Fruit fly (Drosophila melanogaster) whole organism, embryonic: ENCODE data around the gene CG8563.

Experiments used
- C15 ChIP-seq: fragments of 200-800 bp; sonication (Bioruptor generic); IDR thresholded peaks from 3 replicates; pipeline ENCODE4 v1.3.6; 2022; ENCODE audit warnings: missing biosample characterization, missing genetic modification characterization
- CG10267 ChIP-seq: fragments of 200-800 bp; sonication (Bioruptor generic); optimal IDR thresholded peaks from 2 replicates; lab custom pipeline; 2018; ENCODE audit warnings: missing biosample characterization, mild to moderate bottlenecking, missing genetic modification characterization, moderate library complexity
- CG10565 ChIP-seq: fragments of 200-800 bp; sonication (Bioruptor generic); optimal IDR thresholded peaks from 3 replicates; lab custom pipeline; 2016; ENCODE audit warnings: missing biosample characterization, mild to moderate bottlenecking, missing genetic modification characterization
- CG12299 ChIP-seq: fragments of 200-800 bp; sonication (Bioruptor generic); optimal IDR thresholded peaks from 2 replicates; lab custom pipeline; 2018; ENCODE audit warnings: missing biosample characterization, mild to moderate bottlenecking, missing genetic modification characterization
- CG14710 ChIP-seq: fragments of 200-800 bp; sonication (Bioruptor generic); optimal IDR thresholded peaks from 3 replicates; lab custom pipeline; 2019; ENCODE audit warnings: missing biosample characterization, mild to moderate bottlenecking, missing genetic modification characterization, moderate library complexity
- CG17361 ChIP-seq: fragments of 200-800 bp; sonication (Bioruptor generic); IDR thresholded peaks from 3 replicates; pipeline ENCODE4 v1.3.6; 2022; ENCODE audit warnings: missing biosample characterization, missing genetic modification characterization
- CG17912 ChIP-seq: fragments of 200-800 bp; sonication (Bioruptor generic); optimal IDR thresholded peaks from 2 replicates; lab custom pipeline; 2018; ENCODE audit warnings: missing biosample characterization, mild to moderate bottlenecking, missing genetic modification characterization
- CG32532 ChIP-seq: fragments of 200-800 bp; sonication (Bioruptor generic); IDR thresholded peaks from 2 replicates; pipeline ENCODE4 v1.3.6; 2022; ENCODE audit warnings: missing biosample characterization, missing genetic modification characterization
- CG3281 ChIP-seq: fragments of 200-800 bp; sonication (Bioruptor generic); optimal IDR thresholded peaks from 3 replicates; lab custom pipeline; 2017; ENCODE audit warnings: missing biosample characterization, mild to moderate bottlenecking, missing genetic modification characterization
- CG33557 ChIP-seq: fragments of 200-800 bp; sonication (Bioruptor generic); optimal IDR thresholded peaks from 2 replicates; lab custom pipeline; 2019; ENCODE audit warnings: missing biosample characterization, mild to moderate bottlenecking, missing genetic modification characterization, moderate library complexity
- CG34224 ChIP-seq: fragments of 200-800 bp; sonication (Bioruptor generic); IDR thresholded peaks from 3 replicates; pipeline ENCODE4 v1.3.6; 2022; ENCODE audit warnings: missing biosample characterization, missing genetic modification characterization; ENCODE audit not compliant: partially characterized antibody
- CG43689 ChIP-seq: fragments of 200-800 bp; sonication (Bioruptor generic); IDR thresholded peaks from 2 replicates; pipeline ENCODE4 v1.3.6; 2022; ENCODE audit warnings: missing biosample characterization, missing genetic modification characterization
- CG4617 ChIP-seq: fragments of 200-800 bp; sonication (Bioruptor generic); optimal IDR thresholded peaks from 3 replicates; lab custom pipeline; 2016; ENCODE audit warnings: missing biosample characterization, missing genetic modification characterization, borderline replicate concordance
- CG6683 ChIP-seq: fragments of 200-800 bp; sonication (Bioruptor generic); optimal IDR thresholded peaks from 2 replicates; lab custom pipeline; 2017; ENCODE audit warnings: missing biosample characterization, mild to moderate bottlenecking, missing genetic modification characterization, missing genetic modification reagents
- CG7987 ChIP-seq: fragments of 200-800 bp; sonication (Bioruptor generic); optimal IDR thresholded peaks from 2 replicates; lab custom pipeline; 2018; ENCODE audit warnings: missing biosample characterization, mild to moderate bottlenecking, missing genetic modification characterization, moderate library complexity
- D ChIP-seq, 2 experiments: fragments of 200-800 bp in 1 of 2; fragments of >200 bp in 1 of 2; sonication (Bioruptor generic) in 1 of 2; optimal IDR thresholded peaks; 2 replicates in 1 of 2; 3 replicates in 1 of 2; lab custom pipeline; 2017; ENCODE audit warnings: mild to moderate bottlenecking in 1 of 2, missing biosample characterization in 1 of 2, missing genetic modification characterization in 1 of 2, missing genetic modification reagents in 1 of 2
- Deaf1 ChIP-seq: fragments of 200-800 bp; optimal IDR thresholded peaks from 3 replicates; lab custom pipeline; 2019; ENCODE audit warnings: missing biosample characterization, mild to moderate bottlenecking, missing genetic modification characterization, moderate library complexity
- Fer1 ChIP-seq: fragments of 200-800 bp; sonication (Bioruptor generic); optimal IDR thresholded peaks from 2 replicates; lab custom pipeline; 2017; ENCODE audit warnings: missing biosample characterization, mild to moderate bottlenecking, missing genetic modification characterization
- HLH4C ChIP-seq: fragments of 200-800 bp; sonication (Bioruptor generic); IDR thresholded peaks from 3 replicates; pipeline ENCODE4 v1.3.6; 2022; ENCODE audit warnings: missing biosample characterization, missing genetic modification characterization; ENCODE audit not compliant: partially characterized antibody
- HLH54F ChIP-seq: fragments of 200-800 bp; sonication (Bioruptor generic); optimal IDR thresholded peaks from 3 replicates; lab custom pipeline; 2016; ENCODE audit warnings: missing biosample characterization, missing genetic modification characterization
- Hmr ChIP-seq: fragments of 200-800 bp; sonication (Bioruptor generic); optimal IDR thresholded peaks from 3 replicates; lab custom pipeline; 2017; ENCODE audit warnings: mild to moderate bottlenecking, missing biosample characterization, missing genetic modification reagents, missing genetic modification characterization
- NFAT ChIP-seq: fragments of 200-800 bp; sonication (Bioruptor generic); IDR thresholded peaks from 2 replicates; pipeline ENCODE4 v1.3.6; 2022; ENCODE audit warnings: missing biosample characterization, missing genetic modification characterization
- NfI ChIP-seq: fragments of 200-800 bp; sonication (Bioruptor generic); optimal IDR thresholded peaks from 3 replicates; lab custom pipeline; 2018; ENCODE audit warnings: missing biosample characterization, mild to moderate bottlenecking, missing genetic modification characterization, moderate library complexity
- PHDP ChIP-seq: fragments of 200-800 bp; sonication (Bioruptor generic); optimal IDR thresholded peaks from 3 replicates; lab custom pipeline; 2018; ENCODE audit warnings: missing biosample characterization, mild to moderate bottlenecking, missing genetic modification characterization, moderate library complexity
- Pdp1 ChIP-seq, 2 experiments: fragments of 200-800 bp; sonication (Bioruptor generic); optimal IDR thresholded peaks; 3 replicates each; lab custom pipeline; 2016; ENCODE audit warnings: missing biosample characterization in 2 of 2, missing genetic modification characterization in 2 of 2, mild to moderate bottlenecking in 1 of 2, moderate library complexity in 1 of 2
- Sin3A ChIP-seq: fragments of >200 bp; optimal IDR thresholded peaks from 2 replicates; lab custom pipeline; 2018
- ara ChIP-seq: fragments of 200-800 bp; sonication (Bioruptor generic); IDR thresholded peaks from 2 replicates; pipeline ENCODE4 v1.3.6; 2022; ENCODE audit warnings: missing biosample characterization, missing genetic modification characterization
- ash1 ChIP-seq: fragments of 200-800 bp; sonication (Bioruptor generic); optimal IDR thresholded peaks from 2 replicates; lab custom pipeline; 2018; ENCODE audit warnings: missing biosample characterization, mild to moderate bottlenecking, missing genetic modification characterization
- chif ChIP-seq, 2 experiments: fragments of 200-800 bp; sonication (Bioruptor generic); optimal IDR thresholded peaks; 3 replicates each; lab custom pipeline; 2016; ENCODE audit warnings: missing biosample characterization in 2 of 2, missing genetic modification characterization in 2 of 2
- crp ChIP-seq, 2 experiments: fragments of 200-800 bp; sonication (Bioruptor generic); optimal IDR thresholded peaks; 2 replicates in 1 of 2; 3 replicates in 1 of 2; lab custom pipeline; 2017; ENCODE audit warnings: missing biosample characterization in 2 of 2, missing genetic modification characterization in 2 of 2, mild to moderate bottlenecking in 1 of 2, moderate library complexity in 1 of 2
- cwo ChIP-seq: fragments of 200-800 bp; sonication (Bioruptor generic); optimal IDR thresholded peaks from 3 replicates; lab custom pipeline; 2017; ENCODE audit warnings: missing biosample characterization, missing genetic modification characterization, mild to moderate bottlenecking, moderate library complexity, missing genetic modification reagents
- gcm2 ChIP-seq: fragments of 200-800 bp; sonication (Bioruptor generic); optimal IDR thresholded peaks from 2 replicates; lab custom pipeline; 2016; ENCODE audit warnings: missing biosample characterization, missing genetic modification characterization
- hb ChIP-seq: fragments of 200-800 bp; sonication (Bioruptor generic); IDR thresholded peaks from 3 replicates; pipeline ENCODE4 v1.3.6; 2022; ENCODE audit warnings: missing biosample characterization, missing genetic modification characterization; ENCODE audit not compliant: partially characterized antibody
- jing ChIP-seq: fragments of 200-800 bp; sonication (Bioruptor generic); optimal IDR thresholded peaks from 2 replicates; lab custom pipeline; 2018; ENCODE audit warnings: missing biosample characterization, mild to moderate bottlenecking, missing genetic modification characterization
- knrl ChIP-seq: fragments of 200-800 bp; sonication (Bioruptor generic); IDR thresholded peaks from 3 replicates; pipeline ENCODE4 v1.3.6; 2022; ENCODE audit warnings: missing biosample characterization, missing genetic modification characterization; ENCODE audit not compliant: partially characterized antibody
- lov ChIP-seq, 2 experiments: fragments of 200-800 bp in 1 of 2; fragments of >200 bp in 1 of 2; sonication (Bioruptor generic) in 1 of 2; IDR thresholded peaks in 1 of 2; optimal IDR thresholded peaks in 1 of 2; 2 replicates in 1 of 2; 3 replicates in 1 of 2; pipeline versions ENCODE4 v1.3.6 to Lab custom; 2017 to 2022; ENCODE audit warnings: missing biosample characterization in 1 of 2, missing genetic modification characterization in 1 of 2
- nau ChIP-seq: fragments of 200-800 bp; sonication (Bioruptor generic); optimal IDR thresholded peaks from 3 replicates; lab custom pipeline; 2017; ENCODE audit warnings: missing biosample characterization, mild to moderate bottlenecking, missing genetic modification characterization, missing genetic modification reagents
- nmo ChIP-seq: fragments of 200-800 bp; sonication (Bioruptor generic); optimal IDR thresholded peaks from 2 replicates; lab custom pipeline; 2018; ENCODE audit warnings: missing biosample characterization, mild to moderate bottlenecking, missing genetic modification characterization, moderate library complexity
- pan ChIP-seq, 4 experiments: fragments of >200 bp in 3 of 4; fragments of 200-800 bp in 1 of 4; sonication (Bioruptor generic) in 1 of 4; optimal IDR thresholded peaks in 3 of 4; IDR thresholded peaks in 1 of 4; 2 replicates each; pipeline versions ENCODE4 v1.3.6 to Lab custom; 2017 to 2022; ENCODE audit warnings: missing biosample characterization in 2 of 4, missing genetic modification characterization in 2 of 4, mixed read lengths in 1 of 4
- peb ChIP-seq: fragments of 200-800 bp; sonication (Bioruptor generic); IDR thresholded peaks from 2 replicates; pipeline ENCODE4 v1.3.6; 2022; ENCODE audit warnings: missing biosample characterization, missing genetic modification characterization
- phol ChIP-seq: fragments of 200-800 bp; sonication (Bioruptor generic); optimal IDR thresholded peaks from 3 replicates; lab custom pipeline; 2018; ENCODE audit warnings: missing biosample characterization, mild to moderate bottlenecking, missing genetic modification characterization, moderate library complexity
- prd ChIP-seq, 3 experiments: fragments of >200 bp in 2 of 3; fragments of 200-800 bp in 1 of 3; sonication (Bioruptor generic) in 1 of 3; optimal IDR thresholded peaks in 2 of 3; IDR thresholded peaks in 1 of 3; 2 replicates in 2 of 3; 3 replicates in 1 of 3; pipeline versions ENCODE4 v1.3.6 to Lab custom; 2017 to 2022; ENCODE audit warnings: missing biosample characterization in 1 of 3, missing genetic modification characterization in 1 of 3
- sna ChIP-seq: fragments of 200-800 bp; sonication (Bioruptor generic); IDR thresholded peaks from 2 replicates; pipeline ENCODE4 v1.3.6; 2022; ENCODE audit warnings: missing biosample characterization, missing genetic modification characterization; ENCODE audit not compliant: partially characterized antibody
- sqz ChIP-seq: fragments of 200-800 bp; sonication (Bioruptor generic); optimal IDR thresholded peaks from 3 replicates; lab custom pipeline; 2018; ENCODE audit warnings: missing biosample characterization, mild to moderate bottlenecking, missing genetic modification characterization
- stwl ChIP-seq: fragments of 200-800 bp; sonication (Bioruptor generic); optimal IDR thresholded peaks from 3 replicates; lab custom pipeline; 2018; ENCODE audit warnings: missing biosample characterization, mild to moderate bottlenecking, missing genetic modification characterization, moderate library complexity
- tgo ChIP-seq: fragments of 200-800 bp; sonication (Bioruptor generic); IDR thresholded peaks from 3 replicates; pipeline ENCODE4 v1.3.6; 2022; ENCODE audit warnings: missing biosample characterization, missing genetic modification characterization

CG8563 gene

dm6 chr3L:7370231-7370882 is 20.2 kb upstream of the CG8563 start (continued):
- peak; percentile 36 to 83 for TF ChIP-seq crp (GFP tag; optimal IDR thresholded peaks at IDR 0.05; lab: Kevin White, UChicago)
- 0 out of 3 replicates have a peak, but pooled peaks have one; percentile 21 for TF ChIP-seq knrl
- TF ChIP-seq jing (GFP tag; lab: Kevin White, UChicago) = no peak
- TF ChIP-seq ash1 (GFP tag; lab: Kevin White, UChicago) = no peak
- TF ChIP-seq hb = peak; percentile 20; the same call in 1 of the 3 replicates
- TF ChIP-seq CG17361 (GFP tag; lab: Robert Waterston, UW) = no peak
- TF ChIP-seq C15 = no peak
- peak; percentile 58 for TF ChIP-seq phol (tag; lab: Kevin White, UChicago)
- TF ChIP-seq CG12299 = no peak
- TF ChIP-seq peb (GFP tag; lab: Robert Waterston, UW) = no peak
- no peak for TF ChIP-seq nau (GFP tag; lab: Kevin White, UChicago)
- no peak for TF ChIP-seq Pdp1 (GFP tag; optimal IDR thresholded peaks at IDR 0.05; lab: Kevin White, UChicago)
- TF ChIP-seq D (optimal IDR thresholded peaks at IDR 0.05; lab: Kevin White, UChicago) = no peak
- no peak for TF ChIP-seq D (GFP tag; optimal IDR thresholded peaks at IDR 0.05; lab: Kevin White, UChicago)
- TF ChIP-seq prd (optimal IDR thresholded peaks at IDR 0.05; lab: Kevin White, UChicago) = no peak
- TF ChIP-seq prd (GFP tag; IDR thresholded peaks at IDR 0.05; lab: Robert Waterston, UW) = no peak
- peak; percentile 29 for TF ChIP-seq Deaf1
- peak; percentile 31 for TF ChIP-seq sqz (GFP tag; lab: Kevin White, UChicago)
- peak; percentile 9 for TF ChIP-seq Sin3A
- no peak for TF ChIP-seq CG3281 (GFP tag; lab: Kevin White, UChicago)
- TF ChIP-seq NFAT = no peak
- no peak for TF ChIP-seq chif (GFP tag; optimal IDR thresholded peaks at IDR 0.05; lab: Kevin White, UChicago)
- no peak for TF ChIP-seq CG10267 (tag; lab: Kevin White, UChicago)
- TF ChIP-seq pan (optimal IDR thresholded peaks at IDR 0.05; lab: Kevin White, UChicago) = no peak
- TF ChIP-seq pan (GFP tag; optimal IDR thresholded peaks at IDR 0.05 in 1 of 2, IDR thresholded peaks at IDR 0.05 in 1 of 2) = no peak
- no peak for TF ChIP-seq tgo (GFP tag; lab: Robert Waterston, UW)
- no peak for TF ChIP-seq CG34224 (GFP tag; lab: Robert Waterston, UW)
- TF ChIP-seq Fer1 (GFP tag; lab: Kevin White, UChicago) = no peak
- no peak for TF ChIP-seq HLH4C (GFP tag; lab: Robert Waterston, UW)
- TF ChIP-seq lov (optimal IDR thresholded peaks at IDR 0.05; lab: Kevin White, UChicago) = no peak
- TF ChIP-seq lov (GFP tag; IDR thresholded peaks at IDR 0.05; lab: Robert Waterston, UW) = no peak
- peak; percentile 22 for TF ChIP-seq CG7987 (GFP tag; lab: Kevin White, UChicago)
- no peak for TF ChIP-seq sna
- no peak for TF ChIP-seq CG10565 (GFP tag; lab: Kevin White, UChicago)
- TF ChIP-seq Hmr (GFP tag; lab: Kevin White, UChicago) = no peak
- TF ChIP-seq NfI = no peak
- peak; percentile 80 for TF ChIP-seq CG4617
- TF ChIP-seq PHDP (tag; lab: Kevin White, UChicago) = no peak
- TF ChIP-seq CG43689 (GFP tag; lab: Robert Waterston, UW) = no peak
- TF ChIP-seq cwo (GFP tag; lab: Kevin White, UChicago) = peak; percentile 19
- TF ChIP-seq HLH54F (GFP tag; lab: Kevin White, UChicago) = no peak
- TF ChIP-seq CG32532 = no peak
- TF ChIP-seq CG14710 (tag; lab: Kevin White, UChicago) = no peak
- no peak for TF ChIP-seq CG6683 (GFP tag; lab: Kevin White, UChicago)
- no peak for TF ChIP-seq CG17912 (GFP tag; lab: Kevin White, UChicago)
- peak; percentile 45 for TF ChIP-seq nmo
- TF ChIP-seq CG33557 (GFP tag; lab: Kevin White, UChicago) = no peak
- TF ChIP-seq ara (GFP tag; lab: Robert Waterston, UW) = no peak
- TF ChIP-seq stwl = no peak
- no peak for TF ChIP-seq gcm2 (GFP tag; lab: Kevin White, UChicago)
